Fruit fly (Drosophila melanogaster): ENCODE measurements around the gene Tudor-SN.

Tudor-SN gene

DNA sequence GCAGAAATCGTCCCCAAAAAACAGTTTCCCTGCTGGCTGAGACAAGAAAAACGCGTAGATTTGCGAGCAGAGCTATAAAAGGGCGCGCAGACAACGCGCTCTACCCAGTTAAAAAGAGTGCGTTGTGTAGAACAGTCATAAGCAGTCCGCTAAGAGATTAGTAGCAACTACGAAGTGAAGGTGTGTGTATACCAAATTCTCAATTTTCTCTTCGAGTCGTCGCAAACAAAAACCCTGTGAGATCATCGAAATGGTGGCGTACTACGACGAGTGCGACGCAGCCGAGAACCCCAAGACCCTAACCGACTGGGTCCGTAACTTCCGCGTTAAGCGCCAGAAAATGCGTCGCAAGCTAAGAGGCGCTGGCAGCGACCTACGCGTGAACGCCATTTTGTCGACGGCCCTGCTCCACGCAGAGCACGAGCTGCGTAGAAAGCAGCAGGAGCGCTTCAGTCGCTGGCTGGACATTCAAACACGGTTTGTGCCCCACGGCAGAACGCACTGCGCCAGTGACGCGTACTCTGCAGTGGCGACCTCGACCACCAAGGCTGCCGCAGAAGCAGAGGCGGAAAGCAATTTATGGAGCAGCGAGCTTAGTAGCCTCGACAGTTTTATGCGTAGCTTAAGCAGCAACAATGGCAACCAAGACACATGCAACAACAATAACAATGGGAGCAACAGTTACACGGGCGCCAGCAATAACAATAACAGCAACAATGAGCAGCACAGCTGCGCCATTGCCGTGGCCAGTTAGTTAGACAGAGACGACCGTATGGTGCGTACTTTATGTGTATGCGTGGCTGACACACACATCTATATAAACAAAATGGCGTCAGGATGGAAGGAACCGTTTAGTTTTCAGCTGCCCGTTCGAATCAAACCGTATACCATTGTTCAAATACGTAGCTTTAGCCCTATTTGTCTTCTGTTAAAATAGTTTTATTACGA lies 39.9 kb downstream of the Tudor-SN start (continued):
- no peak for TF ChIP-seq Hmx (GFP tag; optimal IDR thresholded peaks at IDR 0.05)
- TF ChIP-seq CG7556 (GFP tag; optimal IDR thresholded peaks at IDR 0.05): no peak
- peak in 1 of 2 experiments; percentile 11 for TF ChIP-seq insv (GFP tag; optimal IDR thresholded peaks at IDR 0.05)
- peak; percentile 18 for TF ChIP-seq Xrp1 (GFP tag; IDR thresholded peaks at IDR 0.05)
- TF ChIP-seq cas (GFP tag; IDR thresholded peaks at IDR 0.05): peak; percentile 63; the same call in 1 of the 2 replicates
- TF ChIP-seq gro (GFP tag; optimal IDR thresholded peaks at IDR 0.05): peak; percentile 47
- TF ChIP-seq slbo (GFP tag; IDR thresholded peaks at IDR 0.05): peak; percentile 23; the same call in 1 of the 2 replicates
- peak; percentile 76 for TF ChIP-seq ewg (GFP tag; optimal IDR thresholded peaks at IDR 0.05)
- no peak for TF ChIP-seq D19A (tag; optimal IDR thresholded peaks at IDR 0.05)
- peak; percentile 4 for TF ChIP-seq CG8089 (GFP tag; optimal IDR thresholded peaks at IDR 0.05)
- TF ChIP-seq kay (GFP tag; optimal IDR thresholded peaks at IDR 0.05): no peak
- TF ChIP-seq CG8924 (tag; optimal IDR thresholded peaks at IDR 0.05): peak; percentile 81
- peak; percentile 76 for TF ChIP-seq CG34422 (GFP tag; IDR thresholded peaks at IDR 0.05)
- TF ChIP-seq CG15514 (GFP tag; optimal IDR thresholded peaks at IDR 0.05): peak; percentile 18
- peak; percentile 30; the same call in 1 of the 2 replicates for TF ChIP-seq CG17328 (GFP tag; IDR thresholded peaks at IDR 0.05)
- TF ChIP-seq Aef1 (GFP tag; IDR thresholded peaks at IDR 0.05): peak; percentile 64; the same call in 2 of the 3 replicates
- peak; percentile 57 for TF ChIP-seq MTF-1 (GFP tag; optimal IDR thresholded peaks at IDR 0.05; ENCODE audit: borderline replicate concordance)
- peak; percentile 37; the same call in 1 of the 2 replicates for TF ChIP-seq Drgx (GFP tag; IDR thresholded peaks at IDR 0.05)
- peak; percentile 32 for TF ChIP-seq CG12744 (GFP tag; optimal IDR thresholded peaks at IDR 0.05)
- TF ChIP-seq rib (GFP tag; IDR thresholded peaks at IDR 0.05): peak; percentile 30
- no peak for TF ChIP-seq eyg (GFP tag; optimal IDR thresholded peaks at IDR 0.05)
- TF ChIP-seq Bdp1 (GFP tag; optimal IDR thresholded peaks at IDR 0.05): peak; percentile 20
- TF ChIP-seq ato (GFP tag; IDR thresholded peaks at IDR 0.05; ENCODE audit: partially characterized antibody): peak; percentile 48
- TF ChIP-seq pros (GFP tag; optimal IDR thresholded peaks at IDR 0.05): peak; percentile 36
- TF ChIP-seq CG13287 (GFP tag; IDR thresholded peaks at IDR 0.05; ENCODE audit: partially characterized antibody): no peak; the same call in 1 of the 2 replicates
- no peak for TF ChIP-seq CG17186 (GFP tag; optimal IDR thresholded peaks at IDR 0.05)
- no peak for TF ChIP-seq D19B (GFP tag; optimal IDR thresholded peaks at IDR 0.05)
- peak; percentile 82 for TF ChIP-seq Tbp (GFP tag; optimal IDR thresholded peaks at IDR 0.05)
- TF ChIP-seq Ets65A (GFP tag): peak; percentile 51
- peak; percentile 52 for TF ChIP-seq CG18619 (GFP tag; optimal IDR thresholded peaks at IDR 0.05)
- TF ChIP-seq bbx (GFP tag; IDR thresholded peaks at IDR 0.05; ENCODE audit: partially characterized antibody): peak; percentile 64
- no peak for TF ChIP-seq Nf-YA (GFP tag; IDR thresholded peaks at IDR 0.05)
- no peak for TF ChIP-seq CG10366 (GFP tag; IDR thresholded peaks at IDR 0.05)
- TF ChIP-seq inv (GFP tag; IDR thresholded peaks at IDR 0.05; ENCODE audit: partially characterized antibody): 0 out of 2 replicates have a peak, but pooled peaks have one; percentile 19
- TF ChIP-seq pb (GFP tag; optimal IDR thresholded peaks at IDR 0.05): no peak
- peak in 1 of 3 experiments; percentile 10 for TF ChIP-seq Stat92E (GFP tag; optimal IDR thresholded peaks at IDR 0.05)
- TF ChIP-seq phol (tag; optimal IDR thresholded peaks at IDR 0.05): peak; percentile 97
- TF ChIP-seq ttk (GFP tag; IDR thresholded peaks at IDR 0.05): no peak
- TF ChIP-seq CG31224 (GFP tag; IDR thresholded peaks at IDR 0.05): peak; percentile 36; the same call in 1 of the 2 replicates
- TF ChIP-seq crol (GFP tag; IDR thresholded peaks at IDR 0.05): no peak
- peak; percentile 17; the same call in 1 of the 3 replicates for TF ChIP-seq so (GFP tag; IDR thresholded peaks at IDR 0.05)
- peak; percentile 98 for TF ChIP-seq scrt (GFP tag; optimal IDR thresholded peaks at IDR 0.05)
- TF ChIP-seq sim (GFP tag; IDR thresholded peaks at IDR 0.05): peak; percentile 51; the same call in 1 of the 2 replicates
- peak; percentile 17 for TF ChIP-seq ac (GFP tag; optimal IDR thresholded peaks at IDR 0.05)
- TF ChIP-seq CG14014 (GFP tag; IDR thresholded peaks at IDR 0.05): peak; percentile 32; the same call in 1 of the 2 replicates
- no peak for TF ChIP-seq CG2116 (GFP tag; optimal IDR thresholded peaks at IDR 0.05)
- peak; percentile 1 for TF ChIP-seq twi (tag; optimal IDR thresholded peaks at IDR 0.05)
- TF ChIP-seq pzg (GFP tag; optimal IDR thresholded peaks at IDR 0.05): peak; percentile 20
